Fruit fly (Drosophila melanogaster) whole organism, embryonic: ENCODE measurements around the gene TrpA1.

Experiments used
- Adf1 ChIP-seq: fragments of 200-800 bp; sonication (Bioruptor generic); IDR thresholded peaks from 2 replicates; pipeline ENCODE4 v1.3.6; 2022; ENCODE audit warnings: missing biosample characterization, missing genetic modification characterization
- Antp ChIP-seq: fragments of 200-800 bp; sonication (Bioruptor generic); optimal IDR thresholded peaks from 3 replicates; lab custom pipeline; 2016; ENCODE audit warnings: missing biosample characterization, missing genetic modification characterization
- B-H2 ChIP-seq: fragments of 200-800 bp; sonication (Bioruptor generic); optimal IDR thresholded peaks from 2 replicates; lab custom pipeline; 2018; ENCODE audit warnings: missing biosample characterization, mild to moderate bottlenecking, missing genetic modification characterization
- CG10147 ChIP-seq: fragments of 200-800 bp; sonication (Bioruptor generic); optimal IDR thresholded peaks from 2 replicates; lab custom pipeline; 2019; ENCODE audit warnings: missing biosample characterization, mild to moderate bottlenecking, missing genetic modification characterization, moderate library complexity
- CG10321 ChIP-seq: fragments of 200-800 bp; sonication (Bioruptor generic); IDR thresholded peaks from 2 replicates; pipeline ENCODE4 v1.3.6; 2022; ENCODE audit warnings: missing biosample characterization, missing genetic modification characterization
- CG10462 ChIP-seq: fragments of 200-800 bp; sonication (Bioruptor generic); optimal IDR thresholded peaks from 2 replicates; lab custom pipeline; 2016; ENCODE audit warnings: missing biosample characterization, missing genetic modification characterization
- CG10654 ChIP-seq: fragments of 200-800 bp; sonication (Bioruptor generic); optimal IDR thresholded peaks from 2 replicates; lab custom pipeline; 2016; ENCODE audit warnings: missing biosample characterization, missing genetic modification characterization
- CG11085 ChIP-seq: fragments of 200-800 bp; sonication (Bioruptor generic); IDR thresholded peaks from 2 replicates; pipeline ENCODE4 v1.3.6; 2022; ENCODE audit warnings: missing biosample characterization, missing genetic modification characterization
- CG12391 ChIP-seq: fragments of 200-800 bp; sonication (Bioruptor generic); optimal IDR thresholded peaks from 3 replicates; lab custom pipeline; 2018; ENCODE audit warnings: missing biosample characterization, mild to moderate bottlenecking, missing genetic modification characterization, moderate library complexity
- CG12942 ChIP-seq: fragments of 200-800 bp; sonication (Bioruptor generic); optimal IDR thresholded peaks from 3 replicates; lab custom pipeline; 2016; ENCODE audit warnings: missing biosample characterization, missing genetic modification characterization
- CG14014 ChIP-seq: fragments of 200-800 bp; sonication (Bioruptor generic); IDR thresholded peaks from 2 replicates; pipeline ENCODE4 v1.3.6; 2022; ENCODE audit warnings: missing biosample characterization, missing genetic modification characterization
- CG18599 ChIP-seq: fragments of 200-800 bp; sonication (Bioruptor generic); optimal IDR thresholded peaks from 3 replicates; lab custom pipeline; 2017; ENCODE audit warnings: missing biosample characterization, missing genetic modification characterization, mild to moderate bottlenecking, moderate library complexity, missing genetic modification reagents
- CG31441 ChIP-seq: fragments of 200-800 bp; sonication (Bioruptor generic); IDR thresholded peaks from 2 replicates; pipeline ENCODE4 v1.3.6; 2022; ENCODE audit warnings: missing biosample characterization, missing genetic modification characterization
- CG32767 ChIP-seq: fragments of 200-800 bp; sonication (Bioruptor generic); IDR thresholded peaks from 2 replicates; pipeline ENCODE4 v1.3.6; 2022; ENCODE audit warnings: missing biosample characterization, missing genetic modification characterization
- CG6683 ChIP-seq: fragments of 200-800 bp; sonication (Bioruptor generic); optimal IDR thresholded peaks from 2 replicates; lab custom pipeline; 2017; ENCODE audit warnings: missing biosample characterization, mild to moderate bottlenecking, missing genetic modification characterization, missing genetic modification reagents
- CG6854 ChIP-seq: fragments of 200-800 bp; sonication (Bioruptor generic); optimal IDR thresholded peaks from 3 replicates; lab custom pipeline; 2017; ENCODE audit warnings: missing biosample characterization, mild to moderate bottlenecking, missing genetic modification characterization
- CG7271 ChIP-seq: fragments of 200-800 bp; sonication (Bioruptor generic); optimal IDR thresholded peaks from 2 replicates; lab custom pipeline; 2018; ENCODE audit warnings: missing biosample characterization, mild to moderate bottlenecking, missing genetic modification characterization, moderate library complexity
- CG7963 ChIP-seq: fragments of 200-800 bp; sonication (Bioruptor generic); IDR thresholded peaks from 3 replicates; pipeline ENCODE4 v1.3.6; 2022; ENCODE audit warnings: missing biosample characterization, missing genetic modification characterization; ENCODE audit not compliant: partially characterized antibody
- CG9817 ChIP-seq: fragments of 200-800 bp; sonication (Bioruptor generic); optimal IDR thresholded peaks from 2 replicates; lab custom pipeline; 2018; ENCODE audit warnings: missing biosample characterization, mild to moderate bottlenecking, missing genetic modification characterization, moderate library complexity
- CG9932 ChIP-seq: fragments of 200-800 bp; sonication (Bioruptor generic); IDR thresholded peaks from 2 replicates; pipeline ENCODE4 v1.3.6; 2022; ENCODE audit warnings: missing biosample characterization, missing genetic modification characterization
- Dbx ChIP-seq: fragments of 200-800 bp; sonication (Bioruptor generic); IDR thresholded peaks from 3 replicates; pipeline ENCODE4 v1.3.6; 2022; ENCODE audit warnings: missing biosample characterization, missing genetic modification characterization
- Dll ChIP-seq: fragments of 200-800 bp; sonication (Bioruptor generic); IDR thresholded peaks from 4 replicates; pipeline ENCODE4 v1.3.6; 2022; ENCODE audit warnings: missing biosample characterization, missing genetic modification characterization; ENCODE audit not compliant: partially characterized antibody
- Drgx ChIP-seq: fragments of 200-800 bp; sonication (Bioruptor generic); IDR thresholded peaks from 2 replicates; pipeline ENCODE4 v1.3.6; 2022; ENCODE audit warnings: missing biosample characterization, missing genetic modification characterization
- Fer1 ChIP-seq: fragments of 200-800 bp; sonication (Bioruptor generic); optimal IDR thresholded peaks from 2 replicates; lab custom pipeline; 2017; ENCODE audit warnings: missing biosample characterization, mild to moderate bottlenecking, missing genetic modification characterization
- HLHmδ ChIP-seq: fragments of 200-800 bp; sonication (Bioruptor generic); optimal IDR thresholded peaks from 2 replicates; lab custom pipeline; 2018; ENCODE audit warnings: missing biosample characterization, mild to moderate bottlenecking, missing genetic modification characterization, moderate library complexity
- MBD-R2 ChIP-seq: fragments of 200-800 bp; sonication (Bioruptor generic); IDR thresholded peaks from 2 replicates; pipeline ENCODE4 v1.3.6; 2022; ENCODE audit warnings: missing biosample characterization, missing genetic modification characterization
- Meics ChIP-seq: fragments of 200-800 bp; sonication (Bioruptor generic); optimal IDR thresholded peaks from 2 replicates; lab custom pipeline; 2017; ENCODE audit warnings: missing biosample characterization, mild to moderate bottlenecking, missing genetic modification characterization
- Neu2 ChIP-seq: fragments of 200-800 bp; sonication (Bioruptor generic); optimal IDR thresholded peaks from 3 replicates; lab custom pipeline; 2016; ENCODE audit warnings: missing biosample characterization, missing genetic modification characterization, borderline replicate concordance
- Rfx ChIP-seq: fragments of 200-800 bp; sonication (Bioruptor generic); IDR thresholded peaks from 2 replicates; pipeline ENCODE4 v1.3.6; 2022; ENCODE audit warnings: missing biosample characterization, missing genetic modification characterization
- Sin3A ChIP-seq: fragments of >200 bp; optimal IDR thresholded peaks from 2 replicates; lab custom pipeline; 2018
- Sry-β ChIP-seq: fragments of 200-800 bp; sonication (Bioruptor generic); optimal IDR thresholded peaks from 2 replicates; lab custom pipeline; 2018; ENCODE audit warnings: missing biosample characterization, mild to moderate bottlenecking, missing genetic modification characterization, moderate library complexity
- Sry-δ ChIP-seq: fragments of 200-800 bp; sonication (Bioruptor generic); optimal IDR thresholded peaks from 2 replicates; lab custom pipeline; 2016; ENCODE audit warnings: missing biosample characterization, missing genetic modification characterization
- Trl ChIP-seq, 3 experiments: fragments of >200 bp in 2 of 3; fragments of 200-800 bp in 1 of 3; sonication (Bioruptor generic) in 1 of 3; optimal IDR thresholded peaks; 2 replicates in 1 of 3; 3 replicates in 2 of 3; lab custom pipeline; 2016 to 2017; ENCODE audit warnings: missing biosample characterization in 1 of 3, missing genetic modification characterization in 1 of 3
- bowl ChIP-seq: fragments of 200-800 bp; sonication (Bioruptor generic); IDR thresholded peaks from 2 replicates; pipeline ENCODE4 v1.3.6; 2022; ENCODE audit warnings: missing biosample characterization, missing genetic modification characterization
- br ChIP-seq: fragments of >200 bp; optimal IDR thresholded peaks from 2 replicates; lab custom pipeline; 2017
- cas ChIP-seq: fragments of 200-800 bp; sonication (Bioruptor generic); IDR thresholded peaks from 2 replicates; pipeline ENCODE4 v1.3.6; 2022; ENCODE audit warnings: missing biosample characterization, missing genetic modification characterization
- cg ChIP-seq: fragments of 200-800 bp; sonication (Bioruptor generic); optimal IDR thresholded peaks from 3 replicates; lab custom pipeline; 2019; ENCODE audit warnings: missing biosample characterization, mild to moderate bottlenecking, missing genetic modification characterization, moderate library complexity
- chinmo ChIP-seq: fragments of 200-800 bp; sonication (Bioruptor generic); IDR thresholded peaks from 4 replicates; pipeline ENCODE4 v1.3.6; 2022; ENCODE audit warnings: missing biosample characterization, missing genetic modification characterization; ENCODE audit not compliant: partially characterized antibody
- chm ChIP-seq: fragments of 200-800 bp; sonication (Bioruptor generic); IDR thresholded peaks from 2 replicates; pipeline ENCODE4 v1.3.6; 2022; ENCODE audit warnings: missing biosample characterization, missing genetic modification characterization
- en ChIP-seq: fragments of 200-800 bp; sonication (Bioruptor generic); optimal IDR thresholded peaks from 2 replicates; lab custom pipeline; 2016; ENCODE audit warnings: missing biosample characterization, missing genetic modification characterization
- ftz-f1 ChIP-seq: fragments of 200-800 bp; sonication (Bioruptor generic); optimal IDR thresholded peaks from 2 replicates; lab custom pipeline; 2016; ENCODE audit warnings: missing biosample characterization, missing genetic modification characterization
- ken ChIP-seq: fragments of 200-800 bp; sonication (Bioruptor generic); IDR thresholded peaks from 3 replicates; pipeline ENCODE4 v1.3.6; 2022; ENCODE audit warnings: missing biosample characterization, missing genetic modification characterization
- lov ChIP-seq, 2 experiments: fragments of 200-800 bp in 1 of 2; fragments of >200 bp in 1 of 2; sonication (Bioruptor generic) in 1 of 2; IDR thresholded peaks in 1 of 2; optimal IDR thresholded peaks in 1 of 2; 2 replicates in 1 of 2; 3 replicates in 1 of 2; pipeline versions ENCODE4 v1.3.6 to Lab custom; 2017 to 2022; ENCODE audit warnings: missing biosample characterization in 1 of 2, missing genetic modification characterization in 1 of 2
- pnt ChIP-seq: fragments of 200-800 bp; sonication (Bioruptor generic); optimal IDR thresholded peaks from 3 replicates; lab custom pipeline; 2016; ENCODE audit warnings: missing biosample characterization, missing genetic modification characterization
- row ChIP-seq: fragments of 200-800 bp; sonication (Bioruptor generic); IDR thresholded peaks from 3 replicates; pipeline ENCODE4 v1.3.6; 2022; ENCODE audit warnings: missing biosample characterization, missing genetic modification characterization
- sqz ChIP-seq: fragments of 200-800 bp; sonication (Bioruptor generic); optimal IDR thresholded peaks from 3 replicates; lab custom pipeline; 2018; ENCODE audit warnings: missing biosample characterization, mild to moderate bottlenecking, missing genetic modification characterization
- sr ChIP-seq: fragments of 200-800 bp; sonication (Bioruptor generic); IDR thresholded peaks from 3 replicates; pipeline ENCODE4 v1.3.6; 2022; ENCODE audit warnings: missing biosample characterization, missing genetic modification characterization
- tio ChIP-seq: fragments of 200-800 bp; sonication (Bioruptor generic); optimal IDR thresholded peaks from 2 replicates; lab custom pipeline; 2017; ENCODE audit warnings: missing biosample characterization, missing genetic modification characterization, inconsistent platforms
- usp ChIP-seq: fragments of >200 bp; optimal IDR thresholded peaks from 2 replicates; lab custom pipeline; 2017; ENCODE audit warnings: missing biosample characterization, missing genetic modification characterization
- vvl ChIP-seq: fragments of 200-800 bp; sonication (Bioruptor generic); IDR thresholded peaks from 2 replicates; pipeline ENCODE4 v1.3.6; 2022; ENCODE audit warnings: missing biosample characterization, missing genetic modification characterization

TrpA1 gene

dm6 chr3L:8912332-8912731 lies 7.3 kb upstream of the TrpA1 start, which contains the start of the genes Tsp66E and mfr (continued):
- peak; percentile 97 for TF ChIP-seq chinmo (GFP tag; lab: Robert Waterston, UW)
- TF ChIP-seq CG31441 (GFP tag; lab: Robert Waterston, UW), result no peak
- TF ChIP-seq CG7963 (GFP tag; lab: Robert Waterston, UW), result 0 out of 3 replicates have a peak, but pooled peaks have one; percentile 31
- TF ChIP-seq CG14014, result 0 out of 2 replicates have a peak, but pooled peaks have one; percentile 38
- TF ChIP-seq chm (GFP tag; lab: Robert Waterston, UW), result peak; percentile 72; the same call in 1 of the 2 replicates
- TF ChIP-seq Meics (GFP tag; lab: Kevin White, UChicago), result peak; percentile 92
- no peak for TF ChIP-seq lov (optimal IDR thresholded peaks at IDR 0.05; lab: Kevin White, UChicago)
- peak; percentile 72; the same call in 1 of the 3 replicates for TF ChIP-seq lov (GFP tag; IDR thresholded peaks at IDR 0.05; lab: Robert Waterston, UW)
- TF ChIP-seq CG11085 (GFP tag; lab: Robert Waterston, UW), result no peak
- no peak for TF ChIP-seq HLHmδ (GFP tag; lab: Kevin White, UChicago)
- peak; percentile 58; the same call in 1 of the 3 replicates for TF ChIP-seq Dbx (GFP tag; lab: Robert Waterston, UW)
- no peak for TF ChIP-seq Dll (GFP tag; lab: Robert Waterston, UW)
- TF ChIP-seq CG6854 (GFP tag; lab: Kevin White, UChicago), result peak; percentile 39
- 0 out of 3 replicates have a peak, but pooled peaks have one; percentile 36 for TF ChIP-seq sr (GFP tag; lab: Robert Waterston, UW)
- TF ChIP-seq Drgx (GFP tag; lab: Robert Waterston, UW), result peak; percentile 35; the same call in 1 of the 2 replicates
- peak; percentile 27 for TF ChIP-seq cg (GFP tag; lab: Kevin White, UChicago)
- peak; percentile 72 for TF ChIP-seq sqz (GFP tag; lab: Kevin White, UChicago)
- 0 out of 3 replicates have a peak, but pooled peaks have one; percentile 34 for TF ChIP-seq ken (GFP tag; lab: Robert Waterston, UW)
- peak in 1 of 2 experiments; percentile 40 for TF ChIP-seq Trl (optimal IDR thresholded peaks at IDR 0.05; lab: Kevin White, UChicago)
- peak; percentile 39 for TF ChIP-seq Trl (GFP tag; optimal IDR thresholded peaks at IDR 0.05; lab: Kevin White, UChicago)
- TF ChIP-seq Rfx (GFP tag; lab: Robert Waterston, UW), result peak; percentile 31; the same call in 1 of the 2 replicates
- TF ChIP-seq CG9817, result no peak
- peak; percentile 46 for TF ChIP-seq CG18599 (GFP tag; lab: Kevin White, UChicago)
- no peak; the same call in 1 of the 2 replicates for TF ChIP-seq vvl (GFP tag; lab: Robert Waterston, UW)
- TF ChIP-seq Antp, result peak; percentile 4
- TF ChIP-seq bowl (GFP tag; lab: Robert Waterston, UW), result 0 out of 2 replicates have a peak, but pooled peaks have one; percentile 33
- peak; percentile 32 for TF ChIP-seq B-H2
- TF ChIP-seq Adf1 (GFP tag; lab: Robert Waterston, UW), result peak; percentile 50; the same call in 1 of the 2 replicates
- TF ChIP-seq cas (GFP tag; lab: Robert Waterston, UW), result peak; percentile 9; the same call in 1 of the 2 replicates
- no peak for TF ChIP-seq usp (GFP tag; lab: Kevin White, UChicago)
- TF ChIP-seq CG10147, result no peak
- TF ChIP-seq ftz-f1 (GFP tag; lab: Kevin White, UChicago), result peak; percentile 20

dm6 chr3L:8891167-8891618 lies 13.8 kb downstream of the TrpA1 start, which contains the start of gene Mcm7:
TSS of gene Mcm7 (plus strand) at chr3L:8891596.
- TF ChIP-seq CG12391 (tag; lab: Kevin White, UChicago) (peak; percentile 28), CG10462 (GFP tag; lab: Kevin White, UChicago) (no peak), br (lab: Kevin White, UChicago) (no peak), en (GFP tag; lab: Kevin White, UChicago) (no peak), Sry-δ (GFP tag; lab: Kevin White, UChicago) (peak; percentile 80), CG7271 (no peak), row (GFP tag; lab: Robert Waterston, UW) (peak; percentile 41), pnt (no peak), Neu2 (GFP tag; lab: Kevin White, UChicago) (no peak), Sry-β (no peak), Fer1 (GFP tag; lab: Kevin White, UChicago) (no peak), MBD-R2 (GFP tag; lab: Robert Waterston, UW) (no peak), CG10321 (GFP tag; lab: Robert Waterston, UW) (no peak), Sin3A (no peak), CG9932 (0 out of 2 replicates have a peak, but pooled peaks have one; percentile 30), CG10654 (GFP tag; lab: Kevin White, UChicago) (no peak), CG32767 (GFP tag; lab: Robert Waterston, UW) (no peak), CG12942 (GFP tag; lab: Kevin White, UChicago) (no peak), tio (no peak), CG6683 (no peak)
